Fruit fly (Drosophila melanogaster): ENCODE data around the gene Miox.

DNA sequence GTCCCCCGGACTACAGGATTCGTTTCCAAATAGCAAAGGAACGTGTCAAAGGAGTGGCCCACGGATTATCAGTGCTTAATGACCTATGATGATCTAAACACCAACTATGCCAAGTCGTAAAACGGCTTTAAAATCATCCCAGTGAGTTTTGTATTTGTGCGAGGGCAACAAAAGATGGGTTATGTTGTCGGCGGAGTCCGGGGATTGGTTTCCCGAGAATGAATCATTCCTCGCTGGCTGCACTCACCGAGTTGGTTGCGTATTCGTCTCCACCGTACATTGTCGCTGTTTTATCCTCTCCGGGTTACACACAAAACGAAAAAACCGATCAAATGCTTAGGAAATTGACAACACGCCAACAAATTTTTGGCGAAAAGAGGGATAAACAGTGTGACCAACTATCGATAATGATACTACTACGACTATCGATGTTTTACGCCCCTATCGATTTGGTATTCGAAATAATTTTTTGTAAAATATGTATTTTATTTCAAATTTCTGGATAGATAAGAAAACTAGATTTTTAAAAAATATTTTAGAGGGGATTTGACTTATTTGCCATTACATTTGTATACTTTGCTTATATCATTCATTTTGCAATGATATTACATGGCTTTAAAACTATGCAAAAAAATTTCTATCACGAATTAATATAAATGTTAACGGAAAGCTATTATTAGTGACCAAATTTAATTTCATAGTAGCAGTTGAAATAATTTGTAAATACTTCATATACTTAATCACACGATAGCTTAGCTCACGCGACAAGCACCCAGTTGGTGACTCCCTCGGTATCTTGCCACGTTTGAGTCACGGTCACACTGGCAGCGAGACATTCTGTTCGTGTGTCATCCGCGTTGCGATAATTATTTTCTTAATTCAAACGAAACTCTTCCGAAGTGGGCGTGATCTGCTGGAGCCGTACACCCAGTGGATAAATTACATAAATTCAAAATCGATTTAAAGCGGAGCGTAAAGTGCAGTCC lies 38.8 kb upstream of the Miox start, which contains the start of the genes eIF3l and Nrx-IV:
- no peak for TF ChIP-seq h (optimal IDR thresholded peaks at IDR 0.05)
- no peak for TF ChIP-seq Sin3A (optimal IDR thresholded peaks at IDR 0.05)
- no peak for TF ChIP-seq insv (optimal IDR thresholded peaks at IDR 0.05)
- no peak for TF ChIP-seq psq (optimal IDR thresholded peaks at IDR 0.05)
- TF ChIP-seq Myc (optimal IDR thresholded peaks at IDR 0.05): no peak

All from Kc167 (cell line).